Worm (Caenorhabditis elegans) whole organism, L1 larva: ENCODE data around the gene clec-60.
A peak's percentile ranks its signal among the peaks of the same experiment; 100 is the strongest.

Experiments
- C04F5.9 ChIP-seq: sonication (generic microtip); optimal IDR thresholded peaks from 2 replicates; lab custom pipeline; 2016; ENCODE audit warnings: missing genetic modification characterization, missing compliant biosample characterization
- aly-2 ChIP-seq: fragments of 150-350 bp; optimal IDR thresholded peaks from 2 replicates; lab custom pipeline; 2014; ENCODE audit warnings: missing biosample characterization, missing genetic modification characterization
- blmp-1 ChIP-seq: fragments of 150-350 bp; optimal IDR thresholded peaks from 2 replicates; lab custom pipeline; 2014; ENCODE audit warnings: missing biosample characterization, missing genetic modification characterization
- ceh-8 ChIP-seq: fragments of 200-800 bp; sonication (Bioruptor generic); optimal IDR thresholded peaks from 2 replicates; lab custom pipeline; 2018; ENCODE audit warnings: mild to moderate bottlenecking, missing genetic modification characterization, moderate library complexity, missing compliant biosample characterization
- ceh-82 ChIP-seq, 3 experiments: fragments of 150-350 bp in 1 of 3; sonication (generic microtip) in 2 of 3; optimal IDR thresholded peaks; 2 replicates each; lab custom pipeline; 2014 to 2017; ENCODE audit warnings: missing biosample characterization in 3 of 3, missing genetic modification characterization in 3 of 3
- ceh-88 ChIP-seq: fragments of 200-800 bp; sonication (Bioruptor generic); IDR thresholded peaks from 2 replicates; pipeline ENCODE4 v1.3.6; 2022; ENCODE audit warnings: missing genetic modification characterization, missing compliant biosample characterization
- ceh-90 ChIP-seq: sonication (generic microtip); optimal IDR thresholded peaks from 2 replicates; lab custom pipeline; 2016; ENCODE audit warnings: missing genetic modification characterization, missing compliant biosample characterization
- ces-1 ChIP-seq: fragments of 150-350 bp; optimal IDR thresholded peaks from 2 replicates; lab custom pipeline; 2014; ENCODE audit warnings: missing biosample characterization, missing genetic modification reagents, missing genetic modification characterization
- dsc-1 ChIP-seq: sonication (generic microtip); optimal IDR thresholded peaks from 2 replicates; lab custom pipeline; 2016; ENCODE audit warnings: mild to moderate bottlenecking, missing genetic modification characterization, missing compliant biosample characterization
- efl-1 ChIP-seq, 4 experiments: fragments of 150-350 bp; optimal IDR thresholded peaks in 3 of 4; peaks in 1 of 4; 1 replicate in 1 of 4; 2 replicates in 3 of 4; lab custom pipeline; 2014; ENCODE audit warnings: missing biosample characterization in 2 of 4, missing genetic modification characterization in 2 of 4, missing genetic modification reagents in 2 of 4
- fkh-4 ChIP-seq: sonication (generic microtip); optimal IDR thresholded peaks from 2 replicates; lab custom pipeline; 2016; ENCODE audit warnings: missing compliant biosample characterization, missing genetic modification characterization, borderline replicate concordance
- fos-1 ChIP-seq: fragments of 150-350 bp; optimal IDR thresholded peaks from 2 replicates; lab custom pipeline; 2014; ENCODE audit warnings: missing biosample characterization, missing genetic modification characterization
- grh-1 ChIP-seq: fragments of 200-800 bp; sonication (Bioruptor generic); IDR thresholded peaks from 2 replicates; pipeline ENCODE4 v1.3.6; 2022; ENCODE audit warnings: missing genetic modification reagents, missing genetic modification characterization, missing compliant biosample characterization
- hlh-17 ChIP-seq: fragments of 200-800 bp; sonication (Bioruptor generic); optimal IDR thresholded peaks from 2 replicates; lab custom pipeline; 2018; ENCODE audit warnings: missing genetic modification characterization, mild to moderate bottlenecking, missing compliant biosample characterization, moderate library complexity, borderline replicate concordance
- hpl-2 ChIP-seq: fragments of 150-350 bp; optimal IDR thresholded peaks from 2 replicates; lab custom pipeline; 2014; ENCODE audit warnings: missing biosample characterization, missing genetic modification reagents, missing genetic modification characterization
- irx-1 ChIP-seq: sonication (generic microtip); optimal IDR thresholded peaks from 2 replicates; lab custom pipeline; 2016; ENCODE audit warnings: missing genetic modification characterization, missing compliant biosample characterization
- isw-1 ChIP-seq: fragments of 200-800 bp; sonication (Bioruptor generic); IDR thresholded peaks from 2 replicates; pipeline ENCODE4 v1.3.6; 2022; ENCODE audit warnings: missing genetic modification characterization, missing compliant biosample characterization
- lin-14 ChIP-seq: fragments of 200-800 bp; sonication (Bioruptor generic); optimal IDR thresholded peaks from 2 replicates; lab custom pipeline; 2018; ENCODE audit warnings: mild to moderate bottlenecking, missing genetic modification characterization, moderate library complexity, missing compliant biosample characterization
- lir-3 ChIP-seq: sonication (generic microtip); optimal IDR thresholded peaks from 2 replicates; lab custom pipeline; 2016; ENCODE audit warnings: mild to moderate bottlenecking, missing genetic modification characterization, moderate library complexity, missing compliant biosample characterization; ENCODE audit not compliant: poor library complexity
- lsy-2 ChIP-seq, 2 experiments: fragments of 150-350 bp; optimal IDR thresholded peaks; 2 replicates each; lab custom pipeline; 2014; ENCODE audit warnings: missing biosample characterization in 2 of 2, missing genetic modification characterization in 2 of 2
- mab-9 ChIP-seq: fragments of 200-800 bp; sonication (Bioruptor generic); IDR thresholded peaks from 2 replicates; pipeline ENCODE4 v1.3.6; 2022; ENCODE audit warnings: missing genetic modification reagents, missing genetic modification characterization, missing compliant biosample characterization
- mep-1 ChIP-seq: fragments of 150-350 bp; optimal IDR thresholded peaks from 2 replicates; lab custom pipeline; 2014; ENCODE audit warnings: missing biosample characterization, missing genetic modification characterization
- nhr-19 ChIP-seq: fragments of 200-800 bp; sonication (Bioruptor generic); conservative IDR thresholded peaks from 2 replicates; pipeline ENCODE4 v1.3.6; 2022; ENCODE audit warnings: missing genetic modification characterization, missing compliant biosample characterization
- nhr-20 ChIP-seq: sonication (generic microtip); optimal IDR thresholded peaks from 2 replicates; lab custom pipeline; 2016; ENCODE audit warnings: mild to moderate bottlenecking, missing genetic modification characterization, missing compliant biosample characterization
- nhr-237 ChIP-seq: fragments of 150-350 bp; optimal IDR thresholded peaks from 2 replicates; lab custom pipeline; 2014; ENCODE audit warnings: missing biosample characterization, missing genetic modification characterization
- nhr-28 ChIP-seq: fragments of 150-350 bp; optimal IDR thresholded peaks from 2 replicates; lab custom pipeline; 2014; ENCODE audit warnings: missing biosample characterization, missing genetic modification characterization
- nhr-71 ChIP-seq: sonication (generic microtip); optimal IDR thresholded peaks from 2 replicates; lab custom pipeline; 2016; ENCODE audit warnings: mild to moderate bottlenecking, missing genetic modification characterization, moderate library complexity, missing compliant biosample characterization
- nhr-76 ChIP-seq: sonication (generic microtip); optimal IDR thresholded peaks from 2 replicates; lab custom pipeline; 2017; ENCODE audit warnings: missing biosample characterization, missing genetic modification characterization
- nhr-77 ChIP-seq: fragments of 150-350 bp; optimal IDR thresholded peaks from 2 replicates; lab custom pipeline; 2014; ENCODE audit warnings: missing biosample characterization, missing genetic modification characterization
- nhr-84 ChIP-seq: sonication (generic microtip); optimal IDR thresholded peaks from 2 replicates; lab custom pipeline; 2017; ENCODE audit warnings: missing biosample characterization, missing genetic modification characterization
- nhr-85 ChIP-seq: sonication (generic microtip); peaks from one replicate; lab custom pipeline; 2016; ENCODE audit warnings: missing genetic modification characterization, inconsistent platforms, missing compliant biosample characterization
- nhr-90 ChIP-seq: sonication (generic microtip); optimal IDR thresholded peaks from 2 replicates; lab custom pipeline; 2016; ENCODE audit warnings: mild to moderate bottlenecking, missing genetic modification characterization, missing compliant biosample characterization; ENCODE audit not compliant: poor library complexity
- skn-1 ChIP-seq: fragments of 150-350 bp; optimal IDR thresholded peaks from 2 replicates; lab custom pipeline; 2014; ENCODE audit warnings: missing biosample characterization, missing genetic modification characterization
- snu-23 ChIP-seq: sonication (generic microtip); optimal IDR thresholded peaks from 2 replicates; lab custom pipeline; 2016; ENCODE audit warnings: missing genetic modification characterization, missing compliant biosample characterization
- sox-4 ChIP-seq: sonication (generic microtip); optimal IDR thresholded peaks from 2 replicates; lab custom pipeline; 2016; ENCODE audit warnings: missing genetic modification characterization, missing compliant biosample characterization
- sptf-1 ChIP-seq: fragments of 150-350 bp; optimal IDR thresholded peaks from 2 replicates; lab custom pipeline; 2014; ENCODE audit warnings: missing biosample characterization, missing genetic modification characterization
- swsn-7 ChIP-seq: sonication (generic microtip); optimal IDR thresholded peaks from 2 replicates; lab custom pipeline; 2016; ENCODE audit warnings: missing genetic modification characterization, missing compliant biosample characterization
- tbx-2 ChIP-seq: sonication (generic microtip); optimal IDR thresholded peaks from 2 replicates; lab custom pipeline; 2016; ENCODE audit warnings: missing genetic modification characterization, missing compliant biosample characterization
- tlp-1 ChIP-seq: fragments of 150-350 bp; optimal IDR thresholded peaks from 2 replicates; lab custom pipeline; 2014; ENCODE audit warnings: missing biosample characterization, missing genetic modification characterization
- unc-130 ChIP-seq: fragments of 150-350 bp; optimal IDR thresholded peaks from 2 replicates; lab custom pipeline; 2017; ENCODE audit warnings: missing biosample characterization, missing genetic modification characterization, inconsistent platforms
- unc-30 ChIP-seq: sonication (generic microtip); optimal IDR thresholded peaks from 2 replicates; lab custom pipeline; 2017; ENCODE audit warnings: missing biosample characterization, missing genetic modification characterization
- unc-62 ChIP-seq: fragments of 150-350 bp; optimal IDR thresholded peaks from 2 replicates; lab custom pipeline; 2014; ENCODE audit warnings: missing biosample characterization, missing genetic modification reagents, missing genetic modification characterization
- vab-15 ChIP-seq: sonication (generic microtip); optimal IDR thresholded peaks from 2 replicates; lab custom pipeline; 2017; ENCODE audit warnings: missing genotype, mild to moderate bottlenecking, missing genetic modification characterization, missing compliant biosample characterization
- xbp-1 ChIP-seq: sonication (generic microtip); optimal IDR thresholded peaks from 2 replicates; lab custom pipeline; 2016; ENCODE audit warnings: missing genetic modification characterization, missing compliant biosample characterization
- zag-1 ChIP-seq: fragments of 150-350 bp; optimal IDR thresholded peaks from 2 replicates; lab custom pipeline; 2014; ENCODE audit warnings: missing biosample characterization, missing genetic modification characterization
- zip-4 ChIP-seq: fragments of 200-800 bp; sonication (Bioruptor generic); optimal IDR thresholded peaks from 2 replicates; lab custom pipeline; 2018; ENCODE audit warnings: mild to moderate bottlenecking, missing genetic modification characterization, moderate library complexity, missing compliant biosample characterization

clec-60 gene

ce11 chrII:10505949-10506348 lies 24.3 kb upstream of the clec-60 start:
- TF ChIP-seq nhr-85 (tag; lab: Kevin White, UChicago) (peak; percentile 36), nhr-76 (no peak), snu-23 (GFP tag; lab: Kevin White, UChicago) (peak; percentile 34), blmp-1 (tag; lab: Kevin White, UChicago) (peak; percentile 41), lin-14 (peak; percentile 63)

ce11 chrII:10504729-10505128 lies 23.1 kb upstream of the clec-60 start:
- TF ChIP-seq nhr-19 (GFP tag; lab: Robert Waterston, UW), result no peak
- no peak for TF ChIP-seq aly-2 (tag; lab: Kevin White, UChicago)
- TF ChIP-seq grh-1, result no peak
- TF ChIP-seq hlh-17 (GFP tag; lab: Kevin White, UChicago), result no peak
- TF ChIP-seq nhr-77 (tag; lab: Kevin White, UChicago), result peak; percentile 28
- TF ChIP-seq lin-14, result peak; percentile 57
- peak; percentile 40 for TF ChIP-seq mep-1 (tag; lab: Kevin White, UChicago)
- TF ChIP-seq efl-1 (optimal IDR thresholded peaks at IDR 0.05; lab: Kevin White, UChicago), result no peak
- TF ChIP-seq efl-1 (GFP tag; optimal IDR thresholded peaks at IDR 0.05 in 1 of 2; lab: Kevin White, UChicago), result peak in 1 of 2 experiments; percentile 1
- TF ChIP-seq ceh-90 (tag; lab: Kevin White, UChicago), result no peak
- peak; percentile 30 for TF ChIP-seq nhr-85 (tag; lab: Kevin White, UChicago)
- TF ChIP-seq unc-30 (tag; lab: Kevin White, UChicago), result no peak
- TF ChIP-seq irx-1 (tag; lab: Kevin White, UChicago), result no peak
- no peak for TF ChIP-seq nhr-237 (tag; lab: Kevin White, UChicago)
- no peak for TF ChIP-seq lir-3 (tag; lab: Kevin White, UChicago)
- no peak for TF ChIP-seq nhr-90 (tag; lab: Kevin White, UChicago)
- no peak for TF ChIP-seq unc-130
- no peak for TF ChIP-seq unc-62
- no peak for TF ChIP-seq tlp-1 (tag; lab: Kevin White, UChicago)
- TF ChIP-seq ceh-8 (GFP tag; lab: Kevin White, UChicago), result no peak
- TF ChIP-seq lsy-2 (tag; optimal IDR thresholded peaks at IDR 0.05; lab: Kevin White, UChicago), result peak in 1 of 2 experiments; percentile 19
- no peak for TF ChIP-seq nhr-84
- TF ChIP-seq nhr-71, result peak; percentile 23
- TF ChIP-seq zip-4 (GFP tag; lab: Kevin White, UChicago), result no peak
- no peak for TF ChIP-seq mab-9 (GFP tag; lab: Robert Waterston, UW)
- peak; percentile 13 for TF ChIP-seq nhr-20 (tag; lab: Kevin White, UChicago)
- no peak for TF ChIP-seq vab-15 (tag; lab: Kevin White, UChicago)
- peak; percentile 62 for TF ChIP-seq blmp-1 (tag; lab: Kevin White, UChicago)

DNA sequence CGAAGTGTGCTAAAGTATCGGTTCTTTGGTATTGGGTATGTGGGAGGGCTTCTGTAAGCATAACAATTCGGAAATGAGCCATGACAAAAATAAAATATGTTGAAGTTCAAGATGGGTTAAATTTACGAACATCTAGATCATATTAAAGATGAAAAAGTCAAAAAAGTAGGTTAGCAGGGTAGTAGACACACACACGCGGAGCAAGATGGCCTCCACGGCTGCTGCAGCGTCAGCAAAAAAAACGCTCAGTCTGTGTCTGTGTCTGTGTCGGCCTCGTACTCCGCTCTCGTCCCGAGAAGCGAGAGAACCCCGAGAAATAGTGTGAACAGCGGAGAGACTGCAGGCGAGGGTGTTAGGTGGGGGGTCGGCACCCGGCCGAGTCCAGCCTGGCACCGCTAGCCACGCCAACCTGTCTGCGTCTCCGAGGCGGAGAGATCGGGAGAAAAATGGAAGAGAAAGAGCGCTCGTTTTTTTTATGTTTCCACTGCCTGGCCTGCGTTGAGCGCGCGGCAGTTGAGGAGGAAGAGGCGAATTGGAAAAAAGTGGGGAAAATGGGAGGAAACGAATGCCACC lies 20.9 kb upstream of the clec-60 start, which contains the start of gene myrf-1:
TSS of gene myrf-1 (minus strand) at position 51 of the 573 bp plus-strand sequence.
- peak; percentile 89 for TF ChIP-seq swsn-7 (tag; lab: Kevin White, UChicago)
- TF ChIP-seq nhr-28 (tag; lab: Kevin White, UChicago), result no peak
- TF ChIP-seq nhr-20 (tag; lab: Kevin White, UChicago), result peak; percentile 85
- peak; percentile 88 for TF ChIP-seq snu-23 (GFP tag; lab: Kevin White, UChicago)
- no peak for TF ChIP-seq unc-30 (tag; lab: Kevin White, UChicago)
- TF ChIP-seq fkh-4, result no peak
- TF ChIP-seq ceh-90 (tag; lab: Kevin White, UChicago), result no peak
- TF ChIP-seq lsy-2 (tag; optimal IDR thresholded peaks at IDR 0.05; lab: Kevin White, UChicago), result peak; percentile 68 to 76
- no peak for TF ChIP-seq hpl-2 (GFP tag; lab: Kevin White, UChicago)
- peak; percentile 77 for TF ChIP-seq dsc-1 (tag; lab: Kevin White, UChicago)
- no peak for TF ChIP-seq C04F5.9
- TF ChIP-seq hlh-17 (GFP tag; lab: Kevin White, UChicago), result no peak
- TF ChIP-seq skn-1, result peak; percentile 77
- peak; percentile 85 for TF ChIP-seq ceh-8 (GFP tag; lab: Kevin White, UChicago)
- peak; percentile 66 for TF ChIP-seq isw-1 (GFP tag; lab: Robert Waterston, UW)
- no peak for TF ChIP-seq sptf-1 (tag; lab: Kevin White, UChicago)
- peak; percentile 97 for TF ChIP-seq lin-14
- TF ChIP-seq nhr-84, result no peak
- TF ChIP-seq fos-1 (tag; lab: Kevin White, UChicago), result peak; percentile 30
- TF ChIP-seq xbp-1 (tag; lab: Kevin White, UChicago), result peak; percentile 70
- no peak for TF ChIP-seq zag-1 (tag; lab: Kevin White, UChicago)
- TF ChIP-seq lir-3 (tag; lab: Kevin White, UChicago), result peak; percentile 58
- TF ChIP-seq ces-1 (GFP tag; lab: Kevin White, UChicago), result no peak
- peak; percentile 54 for TF ChIP-seq sox-4 (tag; lab: Kevin White, UChicago)
- TF ChIP-seq unc-62, result no peak
- TF ChIP-seq nhr-76, result no peak
- peak; percentile 85 for TF ChIP-seq tbx-2 (tag; lab: Kevin White, UChicago)
- peak; percentile 49 to 91 (median 53) for TF ChIP-seq ceh-82 (tag; optimal IDR thresholded peaks at IDR 0.05; lab: Kevin White, UChicago)
- peak; percentile 64 for TF ChIP-seq grh-1
- TF ChIP-seq blmp-1 (tag; lab: Kevin White, UChicago), result peak; percentile 73
- TF ChIP-seq ceh-88 (GFP tag; lab: Robert Waterston, UW), result no peak
